Fruit fly (Drosophila melanogaster) whole organism, embryonic: ENCODE data around the gene wapl.

ENCODE experiments used
- Aef1 ChIP-seq: fragments of 200-800 bp; sonication (Bioruptor generic); IDR thresholded peaks from 3 replicates; pipeline ENCODE4 v1.3.6; 2022; ENCODE audit warnings: missing biosample characterization, missing genetic modification characterization
- B-H2 ChIP-seq: fragments of 200-800 bp; sonication (Bioruptor generic); optimal IDR thresholded peaks from 2 replicates; lab custom pipeline; 2018; ENCODE audit warnings: missing biosample characterization, mild to moderate bottlenecking, missing genetic modification characterization
- Bgb ChIP-seq: fragments of 200-800 bp; sonication (Bioruptor generic); IDR thresholded peaks from 2 replicates; pipeline ENCODE4 v1.3.6; 2022; ENCODE audit warnings: missing biosample characterization, missing genetic modification characterization; ENCODE audit not compliant: partially characterized antibody
- CG10267 ChIP-seq: fragments of 200-800 bp; sonication (Bioruptor generic); optimal IDR thresholded peaks from 2 replicates; lab custom pipeline; 2018; ENCODE audit warnings: missing biosample characterization, mild to moderate bottlenecking, missing genetic modification characterization, moderate library complexity
- CG12155 ChIP-seq: fragments of 200-800 bp; sonication (Bioruptor generic); optimal IDR thresholded peaks from 3 replicates; lab custom pipeline; 2016; ENCODE audit warnings: missing biosample characterization, missing genetic modification characterization
- CG1529 ChIP-seq: fragments of 200-800 bp; sonication (Bioruptor generic); optimal IDR thresholded peaks from 3 replicates; lab custom pipeline; 2018; ENCODE audit warnings: missing biosample characterization, missing genetic modification characterization
- CG17186 ChIP-seq: fragments of 200-800 bp; sonication (Bioruptor generic); optimal IDR thresholded peaks from 3 replicates; lab custom pipeline; 2017; ENCODE audit warnings: missing biosample characterization, missing genetic modification reagents, missing genetic modification characterization
- CG1792 ChIP-seq: fragments of 200-800 bp; sonication (Bioruptor generic); optimal IDR thresholded peaks from 2 replicates; lab custom pipeline; 2016; ENCODE audit warnings: missing biosample characterization, missing genetic modification characterization
- CG2129 ChIP-seq: fragments of 200-800 bp; sonication (Bioruptor generic); IDR thresholded peaks from 2 replicates; pipeline ENCODE4 v1.3.6; 2022; ENCODE audit warnings: missing biosample characterization, missing genetic modification characterization; ENCODE audit not compliant: partially characterized antibody
- CG2712 ChIP-seq: fragments of 200-800 bp; optimal IDR thresholded peaks from 3 replicates; lab custom pipeline; 2019; ENCODE audit warnings: missing biosample characterization, mild to moderate bottlenecking, missing genetic modification characterization, moderate library complexity
- CG30020 ChIP-seq: fragments of 200-800 bp; optimal IDR thresholded peaks from 2 replicates; lab custom pipeline; 2019; ENCODE audit warnings: missing biosample characterization, mild to moderate bottlenecking, missing genetic modification characterization, moderate library complexity
- CG32532 ChIP-seq: fragments of 200-800 bp; sonication (Bioruptor generic); IDR thresholded peaks from 2 replicates; pipeline ENCODE4 v1.3.6; 2022; ENCODE audit warnings: missing biosample characterization, missing genetic modification characterization
- CG3847 ChIP-seq: fragments of 200-800 bp; sonication (Bioruptor generic); IDR thresholded peaks from 2 replicates; pipeline ENCODE4 v1.3.6; 2022; ENCODE audit warnings: missing biosample characterization, missing genetic modification characterization
- CG42726 ChIP-seq: fragments of 200-800 bp; sonication (Bioruptor generic); IDR thresholded peaks from 2 replicates; pipeline ENCODE4 v1.3.6; 2022; ENCODE audit warnings: missing biosample characterization, missing genetic modification characterization; ENCODE audit not compliant: partially characterized antibody
- CG5245 ChIP-seq: fragments of 200-800 bp; sonication (Bioruptor generic); optimal IDR thresholded peaks from 3 replicates; lab custom pipeline; 2016; ENCODE audit warnings: missing biosample characterization, missing genetic modification characterization
- CG6272 ChIP-seq: fragments of 200-800 bp; sonication (Bioruptor generic); IDR thresholded peaks from 2 replicates; pipeline ENCODE4 v1.3.6; 2022; ENCODE audit warnings: missing biosample characterization, missing genetic modification characterization
- CG7963 ChIP-seq: fragments of 200-800 bp; sonication (Bioruptor generic); IDR thresholded peaks from 3 replicates; pipeline ENCODE4 v1.3.6; 2022; ENCODE audit warnings: missing biosample characterization, missing genetic modification characterization; ENCODE audit not compliant: partially characterized antibody
- CG9797 ChIP-seq: fragments of 200-800 bp; sonication (Bioruptor generic); optimal IDR thresholded peaks from 3 replicates; lab custom pipeline; 2018; ENCODE audit warnings: missing biosample characterization, mild to moderate bottlenecking, missing genetic modification characterization
- D ChIP-seq, 2 experiments: fragments of 200-800 bp in 1 of 2; fragments of >200 bp in 1 of 2; sonication (Bioruptor generic) in 1 of 2; optimal IDR thresholded peaks; 2 replicates in 1 of 2; 3 replicates in 1 of 2; lab custom pipeline; 2017; ENCODE audit warnings: mild to moderate bottlenecking in 1 of 2, missing biosample characterization in 1 of 2, missing genetic modification characterization in 1 of 2, missing genetic modification reagents in 1 of 2
- E2f2 ChIP-seq: fragments of 200-800 bp; sonication (Bioruptor generic); IDR thresholded peaks from 2 replicates; pipeline ENCODE4 v1.3.6; 2022; ENCODE audit warnings: missing biosample characterization, missing genetic modification characterization
- Ets97D ChIP-seq: fragments of 200-800 bp; sonication (Bioruptor generic); optimal IDR thresholded peaks from 3 replicates; lab custom pipeline; 2016; ENCODE audit warnings: missing biosample characterization, missing genetic modification characterization
- Hsf ChIP-seq: fragments of 200-800 bp; sonication (Bioruptor generic); optimal IDR thresholded peaks from 3 replicates; lab custom pipeline; 2016; ENCODE audit warnings: missing biosample characterization, missing genetic modification characterization
- Jarid2 ChIP-seq: fragments of 200-800 bp; sonication (Bioruptor generic); optimal IDR thresholded peaks from 3 replicates; lab custom pipeline; 2017; ENCODE audit warnings: mild to moderate bottlenecking, missing biosample characterization, missing genetic modification reagents, missing genetic modification characterization
- Med ChIP-seq: fragments of 200-800 bp; sonication (Bioruptor generic); peaks from one replicate; lab custom pipeline; 2016; ENCODE audit warnings: missing biosample characterization, missing genetic modification characterization, mild to moderate bottlenecking, inconsistent platforms, moderate library complexity
- Mrtf ChIP-seq: fragments of 200-800 bp; sonication (Bioruptor generic); IDR thresholded peaks from 3 replicates; pipeline ENCODE4 v1.3.6; 2022; ENCODE audit warnings: missing biosample characterization, missing genetic modification characterization
- Myb ChIP-seq: fragments of 200-800 bp; sonication (Bioruptor generic); optimal IDR thresholded peaks from 2 replicates; lab custom pipeline; 2016; ENCODE audit warnings: missing biosample characterization, missing genetic modification characterization
- NC2α ChIP-seq: fragments of 200-800 bp; sonication (Bioruptor generic); optimal IDR thresholded peaks from 2 replicates; lab custom pipeline; 2016; ENCODE audit warnings: missing biosample characterization, missing genetic modification characterization
- Sox102F ChIP-seq: fragments of 200-800 bp; sonication (Bioruptor generic); optimal IDR thresholded peaks from 2 replicates; lab custom pipeline; 2018; ENCODE audit warnings: missing biosample characterization, mild to moderate bottlenecking, missing genetic modification characterization, moderate library complexity
- Stat92E ChIP-seq, 3 experiments: fragments of >200 bp in 2 of 3; fragments of 200-800 bp in 1 of 3; sonication (Bioruptor generic) in 1 of 3; optimal IDR thresholded peaks; 2 replicates each; lab custom pipeline; 2017 to 2019; ENCODE audit warnings: missing biosample characterization in 3 of 3, missing genetic modification characterization in 3 of 3, mild to moderate bottlenecking in 1 of 3, moderate library complexity in 1 of 3
- Xbp1 ChIP-seq: fragments of 200-800 bp; sonication (Bioruptor generic); optimal IDR thresholded peaks from 3 replicates; lab custom pipeline; 2016; ENCODE audit warnings: missing biosample characterization, mild to moderate bottlenecking, missing genetic modification characterization
- chinmo ChIP-seq: fragments of 200-800 bp; sonication (Bioruptor generic); IDR thresholded peaks from 4 replicates; pipeline ENCODE4 v1.3.6; 2022; ENCODE audit warnings: missing biosample characterization, missing genetic modification characterization; ENCODE audit not compliant: partially characterized antibody
- crp ChIP-seq, 2 experiments: fragments of 200-800 bp; sonication (Bioruptor generic); optimal IDR thresholded peaks; 2 replicates in 1 of 2; 3 replicates in 1 of 2; lab custom pipeline; 2017; ENCODE audit warnings: missing biosample characterization in 2 of 2, missing genetic modification characterization in 2 of 2, mild to moderate bottlenecking in 1 of 2, moderate library complexity in 1 of 2
- dmrt99B ChIP-seq: fragments of 200-800 bp; sonication (Bioruptor generic); optimal IDR thresholded peaks from 2 replicates; lab custom pipeline; 2018; ENCODE audit warnings: missing biosample characterization, mild to moderate bottlenecking, missing genetic modification characterization, moderate library complexity
- grau ChIP-seq: fragments of 200-800 bp; optimal IDR thresholded peaks from 3 replicates; lab custom pipeline; 2019; ENCODE audit warnings: missing biosample characterization, mild to moderate bottlenecking, missing genetic modification characterization, moderate library complexity
- hb ChIP-seq: fragments of 200-800 bp; sonication (Bioruptor generic); IDR thresholded peaks from 3 replicates; pipeline ENCODE4 v1.3.6; 2022; ENCODE audit warnings: missing biosample characterization, missing genetic modification characterization; ENCODE audit not compliant: partially characterized antibody
- her ChIP-seq: fragments of 200-800 bp; sonication (Bioruptor generic); optimal IDR thresholded peaks from 2 replicates; lab custom pipeline; 2016; ENCODE audit warnings: missing biosample characterization, missing genetic modification characterization
- jumu ChIP-seq: fragments of 200-800 bp; sonication (Bioruptor generic); optimal IDR thresholded peaks from 3 replicates; lab custom pipeline; 2016; ENCODE audit warnings: missing biosample characterization, missing genetic modification characterization
- lilli ChIP-seq: fragments of 200-800 bp; sonication (Bioruptor generic); optimal IDR thresholded peaks from 3 replicates; lab custom pipeline; 2016; ENCODE audit warnings: missing biosample characterization, missing genetic modification characterization
- lov ChIP-seq, 2 experiments: fragments of 200-800 bp in 1 of 2; fragments of >200 bp in 1 of 2; sonication (Bioruptor generic) in 1 of 2; IDR thresholded peaks in 1 of 2; optimal IDR thresholded peaks in 1 of 2; 2 replicates in 1 of 2; 3 replicates in 1 of 2; pipeline versions ENCODE4 v1.3.6 to Lab custom; 2017 to 2022; ENCODE audit warnings: missing biosample characterization in 1 of 2, missing genetic modification characterization in 1 of 2
- mam ChIP-seq: fragments of 200-800 bp; sonication (Bioruptor generic); optimal IDR thresholded peaks from 3 replicates; lab custom pipeline; 2016; ENCODE audit warnings: missing biosample characterization, missing genetic modification characterization
- nom ChIP-seq: fragments of 200-800 bp; sonication (Bioruptor generic); optimal IDR thresholded peaks from 2 replicates; lab custom pipeline; 2017; ENCODE audit warnings: missing biosample characterization, missing genetic modification characterization, mild to moderate bottlenecking, moderate library complexity, missing genetic modification reagents
- prd ChIP-seq, 3 experiments: fragments of >200 bp in 2 of 3; fragments of 200-800 bp in 1 of 3; sonication (Bioruptor generic) in 1 of 3; optimal IDR thresholded peaks in 2 of 3; IDR thresholded peaks in 1 of 3; 2 replicates in 2 of 3; 3 replicates in 1 of 3; pipeline versions ENCODE4 v1.3.6 to Lab custom; 2017 to 2022; ENCODE audit warnings: missing biosample characterization in 1 of 3, missing genetic modification characterization in 1 of 3
- ro ChIP-seq: fragments of 200-800 bp; sonication (Bioruptor generic); IDR thresholded peaks from 2 replicates; pipeline ENCODE4 v1.3.6; 2022; ENCODE audit warnings: missing biosample characterization, missing genetic modification characterization
- sens ChIP-seq: fragments of 200-800 bp; sonication (Bioruptor generic); peaks from one replicate; lab custom pipeline; 2016; ENCODE audit warnings: missing biosample characterization, missing genetic modification characterization
- tap ChIP-seq: fragments of 200-800 bp; optimal IDR thresholded peaks from 3 replicates; lab custom pipeline; 2019; ENCODE audit warnings: missing biosample characterization, mild to moderate bottlenecking, missing genetic modification characterization, moderate library complexity
- trem ChIP-seq: fragments of 200-800 bp; optimal IDR thresholded peaks from 3 replicates; lab custom pipeline; 2019; ENCODE audit warnings: missing biosample characterization, mild to moderate bottlenecking, missing genetic modification characterization, moderate library complexity
- vfl ChIP-seq: fragments of 200-800 bp; sonication (Bioruptor generic); optimal IDR thresholded peaks from 2 replicates; lab custom pipeline; 2016; ENCODE audit warnings: missing biosample characterization, missing genetic modification characterization
- zfh2 ChIP-seq: fragments of 200-800 bp; sonication (Bioruptor generic); optimal IDR thresholded peaks from 2 replicates; lab custom pipeline; 2016; ENCODE audit warnings: missing biosample characterization, missing genetic modification characterization

The wapl gene

dm6 chrX:2158668-2159163 lies at the start of gene wapl (continued):
- TF ChIP-seq Xbp1 (peak; percentile 46), CG2712 (peak; percentile 54), CG2129 (GFP tag; lab: Robert Waterston, UW) (peak; percentile 77), Aef1 (GFP tag; lab: Robert Waterston, UW) (no peak), CG1792 (peak; percentile 8), CG9797 (GFP tag; lab: Kevin White, UChicago) (peak; percentile 85), prd (optimal IDR thresholded peaks at IDR 0.05; lab: Kevin White, UChicago) (no peak), prd (GFP tag; IDR thresholded peaks at IDR 0.05; lab: Robert Waterston, UW) (peak; percentile 32; the same call in 1 of the 3 replicates), CG32532 (GFP tag; lab: Robert Waterston, UW) (0 out of 2 replicates have a peak, but pooled peaks have one; percentile 47), lov (optimal IDR thresholded peaks at IDR 0.05; lab: Kevin White, UChicago) (no peak), lov (GFP tag; IDR thresholded peaks at IDR 0.05; lab: Robert Waterston, UW) (no peak), E2f2 (GFP tag; lab: Robert Waterston, UW) (peak; percentile 94), trem (peak; percentile 75), Jarid2 (GFP tag; lab: Kevin White, UChicago) (no peak), CG3847 (GFP tag; lab: Robert Waterston, UW) (peak; percentile 61), Hsf (GFP tag; lab: Kevin White, UChicago) (no peak), D (optimal IDR thresholded peaks at IDR 0.05; lab: Kevin White, UChicago) (peak; percentile 57), D (GFP tag; optimal IDR thresholded peaks at IDR 0.05; lab: Kevin White, UChicago) (no peak), Ets97D (GFP tag; lab: Kevin White, UChicago) (peak; percentile 63), CG1529 (no peak), tap (tag; lab: Kevin White, UChicago) (no peak), her (GFP tag; lab: Kevin White, UChicago) (peak; percentile 64), sens (GFP tag; lab: Kevin White, UChicago) (peak; percentile 81), CG6272 (GFP tag; lab: Robert Waterston, UW) (peak; percentile 33; the same call in 1 of the 2 replicates), zfh2 (GFP tag; lab: Kevin White, UChicago) (no peak), jumu (GFP tag; lab: Kevin White, UChicago) (peak; percentile 25), nom (GFP tag; lab: Kevin White, UChicago) (peak; percentile 16), CG12155 (GFP tag; lab: Kevin White, UChicago) (peak; percentile 12), Bgb (GFP tag; lab: Robert Waterston, UW) (peak; percentile 97), Myb (GFP tag; lab: Kevin White, UChicago) (peak; percentile 67), Mrtf (no peak), CG30020 (tag; lab: Kevin White, UChicago) (peak; percentile 23), CG17186 (peak; percentile 94), CG42726 (GFP tag; lab: Robert Waterston, UW) (peak; percentile 94), crp (GFP tag; optimal IDR thresholded peaks at IDR 0.05; lab: Kevin White, UChicago) (peak in 1 of 2 experiments; percentile 40), chinmo (peak; percentile 95), CG5245 (GFP tag; lab: Kevin White, UChicago) (no peak), dmrt99B (no peak), mam (GFP tag; lab: Kevin White, UChicago) (peak; percentile 24), NC2α (GFP tag; lab: Kevin White, UChicago) (no peak), hb (GFP tag; lab: Robert Waterston, UW) (peak; percentile 93), grau (peak; percentile 25), Med (GFP tag; lab: Kevin White, UChicago) (peak; percentile 92), B-H2 (peak; percentile 19), ro (GFP tag; lab: Robert Waterston, UW) (no peak), CG7963 (GFP tag; lab: Robert Waterston, UW) (peak; percentile 92), Stat92E (GFP tag; optimal IDR thresholded peaks at IDR 0.05; lab: Kevin White, UChicago) (peak in 1 of 3 experiments; percentile 8), vfl (GFP tag; lab: Kevin White, UChicago) (peak; percentile 26), Sox102F (no peak), lilli (GFP tag; lab: Kevin White, UChicago) (peak; percentile 58), CG10267 (tag; lab: Kevin White, UChicago) (peak; percentile 56)
